Fruit fly (Drosophila melanogaster) whole organism, embryonic: ENCODE results near the gene srp.

Experiments used
- Atf3 ChIP-seq: fragments of 200-800 bp; sonication (Bioruptor generic); optimal IDR thresholded peaks from 3 replicates; lab custom pipeline; 2016; ENCODE audit warnings: missing biosample characterization, missing genetic modification characterization
- Bgb ChIP-seq: fragments of 200-800 bp; sonication (Bioruptor generic); IDR thresholded peaks from 2 replicates; pipeline ENCODE4 v1.3.6; 2022; ENCODE audit warnings: missing biosample characterization, missing genetic modification characterization; ENCODE audit not compliant: partially characterized antibody
- Blimp-1 ChIP-seq: fragments of 200-800 bp; sonication (Bioruptor generic); optimal IDR thresholded peaks from 3 replicates; lab custom pipeline; 2018; ENCODE audit warnings: missing biosample characterization, missing genetic modification characterization, mild to moderate bottlenecking, moderate library complexity, missing genetic modification reagents
- CG10959 ChIP-seq: fragments of 200-800 bp; sonication (Bioruptor generic); IDR thresholded peaks from 2 replicates; pipeline ENCODE4 v1.3.6; 2022; ENCODE audit warnings: missing biosample characterization, missing genetic modification characterization
- CG11085 ChIP-seq: fragments of 200-800 bp; sonication (Bioruptor generic); IDR thresholded peaks from 2 replicates; pipeline ENCODE4 v1.3.6; 2022; ENCODE audit warnings: missing biosample characterization, missing genetic modification characterization
- CG14441 ChIP-seq: fragments of 200-800 bp; sonication (Bioruptor generic); IDR thresholded peaks from 2 replicates; pipeline ENCODE4 v1.3.6; 2022; ENCODE audit warnings: missing biosample characterization, missing genetic modification characterization
- CG15269 ChIP-seq: fragments of 200-800 bp; sonication (Bioruptor generic); optimal IDR thresholded peaks from 2 replicates; lab custom pipeline; 2018; ENCODE audit warnings: missing biosample characterization, mild to moderate bottlenecking, missing genetic modification characterization, moderate library complexity
- CG15479 ChIP-seq: fragments of 200-800 bp; sonication (Bioruptor generic); optimal IDR thresholded peaks from 3 replicates; lab custom pipeline; 2019; ENCODE audit warnings: missing biosample characterization, mild to moderate bottlenecking, missing genetic modification characterization, moderate library complexity
- CG16779 ChIP-seq: fragments of 200-800 bp; sonication (Bioruptor generic); IDR thresholded peaks from 2 replicates; pipeline ENCODE4 v1.3.6; 2022; ENCODE audit warnings: missing biosample characterization, missing genetic modification characterization
- CG17385 ChIP-seq: fragments of 200-800 bp; sonication (Bioruptor generic); optimal IDR thresholded peaks from 3 replicates; lab custom pipeline; 2018; ENCODE audit warnings: missing biosample characterization, mild to moderate bottlenecking, missing genetic modification characterization
- CG18262 ChIP-seq: fragments of 200-800 bp; optimal IDR thresholded peaks from 3 replicates; lab custom pipeline; 2019; ENCODE audit warnings: missing biosample characterization, mild to moderate bottlenecking, missing genetic modification characterization, moderate library complexity
- CG18476 ChIP-seq: fragments of 200-800 bp; sonication (Bioruptor generic); optimal IDR thresholded peaks from 2 replicates; lab custom pipeline; 2016; ENCODE audit warnings: missing biosample characterization, mild to moderate bottlenecking, missing genetic modification characterization
- CG18599 ChIP-seq: fragments of 200-800 bp; sonication (Bioruptor generic); optimal IDR thresholded peaks from 3 replicates; lab custom pipeline; 2017; ENCODE audit warnings: missing biosample characterization, missing genetic modification characterization, mild to moderate bottlenecking, moderate library complexity, missing genetic modification reagents
- CG2120 ChIP-seq: fragments of 200-800 bp; sonication (Bioruptor generic); optimal IDR thresholded peaks from 3 replicates; lab custom pipeline; 2016; ENCODE audit warnings: missing biosample characterization, missing genetic modification characterization
- CG2199 ChIP-seq: fragments of 200-800 bp; sonication (Bioruptor generic); IDR thresholded peaks from 3 replicates; pipeline ENCODE4 v1.3.6; 2022; ENCODE audit warnings: missing biosample characterization, missing genetic modification characterization
- CG31365 ChIP-seq: fragments of 200-800 bp; sonication (Bioruptor generic); optimal IDR thresholded peaks from 2 replicates; lab custom pipeline; 2018; ENCODE audit warnings: missing biosample characterization, mild to moderate bottlenecking, missing genetic modification characterization
- CG4424 ChIP-seq: fragments of 200-800 bp; sonication (Bioruptor generic); optimal IDR thresholded peaks from 3 replicates; lab custom pipeline; 2016; ENCODE audit warnings: missing biosample characterization, missing genetic modification characterization
- CG7839 ChIP-seq: fragments of 200-800 bp; sonication (Bioruptor generic); optimal IDR thresholded peaks from 3 replicates; lab custom pipeline; 2018; ENCODE audit warnings: missing biosample characterization, mild to moderate bottlenecking, missing genetic modification characterization, moderate library complexity
- CG7928 ChIP-seq: fragments of 200-800 bp; sonication (Bioruptor generic); optimal IDR thresholded peaks from 2 replicates; lab custom pipeline; 2017; ENCODE audit warnings: missing biosample characterization, mild to moderate bottlenecking, missing genetic modification characterization
- CG8089 ChIP-seq: fragments of 200-800 bp; sonication (Bioruptor generic); optimal IDR thresholded peaks from 3 replicates; lab custom pipeline; 2016; ENCODE audit warnings: missing biosample characterization, missing genetic modification characterization
- CG8388 ChIP-seq: fragments of 200-800 bp; sonication (Bioruptor generic); optimal IDR thresholded peaks from 2 replicates; lab custom pipeline; 2019; ENCODE audit warnings: missing biosample characterization, mild to moderate bottlenecking, missing genetic modification characterization, moderate library complexity
- CG9609 ChIP-seq: fragments of 200-800 bp; sonication (Bioruptor generic); optimal IDR thresholded peaks from 3 replicates; lab custom pipeline; 2016; ENCODE audit warnings: missing biosample characterization, missing genetic modification characterization
- CkIIα-i1 ChIP-seq: fragments of 200-800 bp; sonication (Bioruptor generic); IDR thresholded peaks from 2 replicates; pipeline ENCODE4 v1.3.6; 2022; ENCODE audit warnings: missing biosample characterization, missing genetic modification characterization
- CoRest ChIP-seq: fragments of 200-800 bp; sonication (Bioruptor generic); optimal IDR thresholded peaks from 3 replicates; lab custom pipeline; 2018; ENCODE audit warnings: missing biosample characterization, mild to moderate bottlenecking, missing genetic modification characterization, moderate library complexity
- D ChIP-seq, 2 experiments: fragments of 200-800 bp in 1 of 2; fragments of >200 bp in 1 of 2; sonication (Bioruptor generic) in 1 of 2; optimal IDR thresholded peaks; 2 replicates in 1 of 2; 3 replicates in 1 of 2; lab custom pipeline; 2017; ENCODE audit warnings: mild to moderate bottlenecking in 1 of 2, missing biosample characterization in 1 of 2, missing genetic modification characterization in 1 of 2, missing genetic modification reagents in 1 of 2
- Hey ChIP-seq: fragments of 200-800 bp; sonication (Bioruptor generic); optimal IDR thresholded peaks from 3 replicates; lab custom pipeline; 2018; ENCODE audit warnings: missing biosample characterization, mild to moderate bottlenecking, missing genetic modification characterization
- Hmx ChIP-seq: fragments of 200-800 bp; sonication (Bioruptor generic); optimal IDR thresholded peaks from 2 replicates; lab custom pipeline; 2016; ENCODE audit warnings: missing biosample characterization, missing genetic modification characterization
- Lhr ChIP-seq: fragments of 200-800 bp; sonication (Bioruptor generic); optimal IDR thresholded peaks from 3 replicates; lab custom pipeline; 2017; ENCODE audit warnings: mild to moderate bottlenecking, missing biosample characterization, missing genetic modification reagents, missing genetic modification characterization
- MESR4 ChIP-seq: fragments of 200-800 bp; sonication (Bioruptor generic); optimal IDR thresholded peaks from 2 replicates; lab custom pipeline; 2018; ENCODE audit warnings: missing biosample characterization, mild to moderate bottlenecking, missing genetic modification characterization, moderate library complexity
- PHDP ChIP-seq: fragments of 200-800 bp; sonication (Bioruptor generic); optimal IDR thresholded peaks from 3 replicates; lab custom pipeline; 2018; ENCODE audit warnings: missing biosample characterization, mild to moderate bottlenecking, missing genetic modification characterization, moderate library complexity
- Ptx1 ChIP-seq: fragments of 200-800 bp; sonication (Bioruptor generic); IDR thresholded peaks from 2 replicates; pipeline ENCODE4 v1.3.6; 2022; ENCODE audit warnings: missing biosample characterization, missing genetic modification characterization
- ase ChIP-seq: fragments of 200-800 bp; sonication (Bioruptor generic); IDR thresholded peaks from 3 replicates; pipeline ENCODE4 v1.3.6; 2022; ENCODE audit warnings: missing biosample characterization, missing genetic modification characterization
- cad ChIP-seq: fragments of >200 bp; optimal IDR thresholded peaks from 2 replicates; lab custom pipeline; 2017; ENCODE audit warnings: missing biosample characterization, missing genetic modification characterization
- cg ChIP-seq: fragments of 200-800 bp; sonication (Bioruptor generic); optimal IDR thresholded peaks from 3 replicates; lab custom pipeline; 2019; ENCODE audit warnings: missing biosample characterization, mild to moderate bottlenecking, missing genetic modification characterization, moderate library complexity
- fd64A ChIP-seq: fragments of 200-800 bp; sonication (Bioruptor generic); optimal IDR thresholded peaks from 3 replicates; lab custom pipeline; 2018; ENCODE audit warnings: missing biosample characterization, mild to moderate bottlenecking, missing genetic modification characterization
- grau ChIP-seq: fragments of 200-800 bp; optimal IDR thresholded peaks from 3 replicates; lab custom pipeline; 2019; ENCODE audit warnings: missing biosample characterization, mild to moderate bottlenecking, missing genetic modification characterization, moderate library complexity
- gro ChIP-seq: fragments of 200-800 bp; sonication (Bioruptor generic); optimal IDR thresholded peaks from 2 replicates; lab custom pipeline; 2016; ENCODE audit warnings: missing biosample characterization, missing genetic modification characterization
- hth ChIP-seq: fragments of >200 bp; optimal IDR thresholded peaks from 2 replicates; lab custom pipeline; 2017; ENCODE audit warnings: inconsistent platforms
- jigr1 ChIP-seq: fragments of 200-800 bp; sonication (Bioruptor generic); IDR thresholded peaks from 3 replicates; pipeline ENCODE4 v1.3.6; 2022; ENCODE audit warnings: missing biosample characterization, missing genetic modification characterization
- kay ChIP-seq: fragments of 200-800 bp; sonication (Bioruptor generic); optimal IDR thresholded peaks from 2 replicates; lab custom pipeline; 2016; ENCODE audit warnings: missing biosample characterization, missing genetic modification characterization
- lbe ChIP-seq: fragments of 200-800 bp; sonication (Bioruptor generic); optimal IDR thresholded peaks from 2 replicates; lab custom pipeline; 2016; ENCODE audit warnings: missing biosample characterization, mild to moderate bottlenecking, missing genetic modification characterization
- lmd ChIP-seq: fragments of 200-800 bp; sonication (Bioruptor generic); IDR thresholded peaks from 2 replicates; pipeline ENCODE4 v1.3.6; 2022; ENCODE audit warnings: missing biosample characterization, missing genetic modification characterization
- lola ChIP-seq, 3 experiments: fragments of >200 bp in 2 of 3; fragments of 200-800 bp in 1 of 3; sonication (Bioruptor generic) in 1 of 3; optimal IDR thresholded peaks; 2 replicates each; lab custom pipeline; 2017 to 2019; ENCODE audit warnings: missing biosample characterization in 3 of 3, missing genetic modification characterization in 3 of 3, mild to moderate bottlenecking in 1 of 3, moderate library complexity in 1 of 3
- pfk ChIP-seq: fragments of 200-800 bp; sonication (Bioruptor generic); optimal IDR thresholded peaks from 2 replicates; lab custom pipeline; 2018; ENCODE audit warnings: missing biosample characterization, mild to moderate bottlenecking, missing genetic modification characterization, moderate library complexity
- phol ChIP-seq: fragments of 200-800 bp; sonication (Bioruptor generic); optimal IDR thresholded peaks from 3 replicates; lab custom pipeline; 2018; ENCODE audit warnings: missing biosample characterization, mild to moderate bottlenecking, missing genetic modification characterization, moderate library complexity
- pita ChIP-seq: fragments of 200-800 bp; sonication (Bioruptor generic); optimal IDR thresholded peaks from 2 replicates; lab custom pipeline; 2017; ENCODE audit warnings: missing biosample characterization, mild to moderate bottlenecking, missing genetic modification characterization
- sc ChIP-seq, 3 experiments: fragments of >200 bp in 2 of 3; fragments of 200-800 bp in 1 of 3; sonication (Bioruptor generic) in 1 of 3; optimal IDR thresholded peaks; 2 replicates in 2 of 3; 3 replicates in 1 of 3; lab custom pipeline; 2017; ENCODE audit warnings: mild to moderate bottlenecking in 1 of 3, missing biosample characterization in 1 of 3, missing genetic modification characterization in 1 of 3, missing genetic modification reagents in 1 of 3
- so ChIP-seq: fragments of 200-800 bp; sonication (Bioruptor generic); IDR thresholded peaks from 3 replicates; pipeline ENCODE4 v1.3.6; 2022; ENCODE audit warnings: missing biosample characterization, missing genetic modification characterization
- toy ChIP-seq: fragments of 200-800 bp; sonication (Bioruptor generic); IDR thresholded peaks from 2 replicates; pipeline ENCODE4 v1.3.6; 2022; ENCODE audit warnings: missing biosample characterization, missing genetic modification characterization
- twi ChIP-seq: fragments of 200-800 bp; optimal IDR thresholded peaks from 2 replicates; lab custom pipeline; 2019; ENCODE audit warnings: missing biosample characterization, mild to moderate bottlenecking, missing genetic modification characterization, moderate library complexity

Gene srp

dm6 chr3R:15973488-15973975 lies 12.4 kb upstream of the srp start (continued):
- TF ChIP-seq PHDP (tag; lab: Kevin White, UChicago) (no peak), CkIIα-i1 (no peak), CG16779 (GFP tag; lab: Robert Waterston, UW) (no peak), CG18262 (no peak), cad (GFP tag; lab: Kevin White, UChicago) (no peak), sc (optimal IDR thresholded peaks at IDR 0.05; lab: Kevin White, UChicago) (no peak), sc (GFP tag; optimal IDR thresholded peaks at IDR 0.05; lab: Kevin White, UChicago) (no peak), grau (tag; lab: Kevin White, UChicago) (no peak), CG4424 (GFP tag; lab: Kevin White, UChicago) (no peak), Hey (tag; lab: Kevin White, UChicago) (peak; percentile 29), Ptx1 (GFP tag; lab: Robert Waterston, UW) (no peak), D (optimal IDR thresholded peaks at IDR 0.05; lab: Kevin White, UChicago) (no peak), D (GFP tag; optimal IDR thresholded peaks at IDR 0.05; lab: Kevin White, UChicago) (no peak), CG2199 (GFP tag; lab: Robert Waterston, UW) (no peak), Blimp-1 (no peak), CoRest (tag; lab: Kevin White, UChicago) (no peak), Atf3 (GFP tag; lab: Kevin White, UChicago) (no peak), pfk (GFP tag; lab: Kevin White, UChicago) (peak; percentile 19), CG18599 (GFP tag; lab: Kevin White, UChicago) (no peak), CG8089 (peak; percentile 2), phol (tag; lab: Kevin White, UChicago) (no peak), lola (GFP tag; optimal IDR thresholded peaks at IDR 0.05; lab: Kevin White, UChicago) (no peak), so (no peak), lmd (GFP tag; lab: Robert Waterston, UW) (no peak), CG7928 (no peak), toy (GFP tag; lab: Robert Waterston, UW) (no peak), CG18476 (GFP tag; lab: Kevin White, UChicago) (no peak), CG2120 (GFP tag; lab: Kevin White, UChicago) (no peak), lbe (GFP tag; lab: Kevin White, UChicago) (no peak), gro (GFP tag; lab: Kevin White, UChicago) (no peak), kay (no peak), Lhr (no peak), CG31365 (no peak), CG15269 (no peak), CG8388 (GFP tag; lab: Kevin White, UChicago) (no peak), ase (no peak), Bgb (no peak), CG7839 (tag; lab: Kevin White, UChicago) (no peak), CG17385 (GFP tag; lab: Kevin White, UChicago) (peak; percentile 84), fd64A (GFP tag; lab: Kevin White, UChicago) (no peak), cg (GFP tag; lab: Kevin White, UChicago) (peak; percentile 86), CG15479 (GFP tag; lab: Kevin White, UChicago) (peak; percentile 87), CG11085 (no peak), CG10959 (GFP tag; lab: Robert Waterston, UW) (no peak), hth (lab: Kevin White, UChicago) (no peak), CG9609 (GFP tag; lab: Kevin White, UChicago) (no peak), twi (tag; lab: Kevin White, UChicago) (no peak), CG14441 (GFP tag; lab: Robert Waterston, UW) (no peak), Hmx (GFP tag; lab: Kevin White, UChicago) (no peak), MESR4 (peak; percentile 76), pita (GFP tag; lab: Kevin White, UChicago) (no peak), jigr1 (GFP tag; lab: Robert Waterston, UW) (no peak)
